Worm (Caenorhabditis elegans): ENCODE data around the gene pezo-1.

DNA sequence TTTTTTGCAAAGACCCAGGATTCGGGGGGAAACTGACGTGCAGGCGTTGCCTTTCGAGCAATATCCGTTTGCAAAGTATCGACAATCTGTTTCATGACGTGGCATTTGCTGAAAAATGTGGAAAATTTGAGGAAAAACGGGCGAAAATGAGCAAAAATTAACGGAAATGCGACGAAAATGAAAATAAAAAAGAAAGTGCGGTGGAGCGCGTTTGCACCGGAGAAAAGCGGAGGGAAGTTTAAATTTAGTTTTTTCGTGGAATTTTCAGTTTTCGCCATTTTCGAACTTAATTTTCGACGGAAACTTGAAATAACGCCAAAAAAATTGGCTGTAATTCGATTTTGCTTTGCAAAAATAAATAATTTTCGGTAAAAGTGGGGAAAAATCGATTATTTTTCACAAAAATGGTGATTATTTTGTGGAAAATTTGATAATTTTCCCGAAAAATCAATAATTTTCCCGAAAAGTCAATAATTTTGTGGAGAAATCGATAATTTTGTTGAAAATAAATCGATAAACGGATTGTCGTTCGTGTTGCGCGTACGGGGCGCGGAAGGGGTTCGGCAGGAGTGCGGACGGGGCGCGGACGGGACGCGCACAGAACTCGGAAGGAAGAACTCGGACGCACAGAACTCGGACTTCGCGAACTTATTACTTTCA is 37.6 kb upstream of the pezo-1 start:
- TF ChIP-seq snpc-4 (tag; optimal IDR thresholded peaks at IDR 0.05) (no peak), mxl-2 (GFP tag; conservative IDR thresholded peaks at IDR 0.05) (no peak), zip-11 (GFP tag; IDR thresholded peaks at IDR 0.05) (no peak), duxl-1 (tag; optimal IDR thresholded peaks at IDR 0.05; ENCODE audit: poor library complexity) (no peak), pha-4 (GFP tag; IDR thresholded peaks at IDR 0.05) (no peak), pha-4 (tag; optimal IDR thresholded peaks at IDR 0.05) (no peak), rbr-2 (tag; optimal IDR thresholded peaks at IDR 0.05) (no peak), ama-1 (optimal IDR thresholded peaks at IDR 0.05) (no peak), dmd-9 (GFP tag; IDR thresholded peaks at IDR 0.05) (no peak), nhr-237 (tag; optimal IDR thresholded peaks at IDR 0.05) (no peak)

Data from whole organism, L4 larva.